Worm (Caenorhabditis elegans) whole organism, L4/young adult: Measurements from ENCODE around the gene blos-1.

Experiments
- W03F9.2 ChIP-seq: fragments of 150-350 bp; optimal IDR thresholded peaks from 2 replicates; lab custom pipeline; 2014; ENCODE audit warnings: missing biosample characterization, missing genetic modification characterization
- dao-5 ChIP-seq: sonication (generic microtip); optimal IDR thresholded peaks from 2 replicates; lab custom pipeline; 2016; ENCODE audit warnings: missing genotype, missing genetic modification characterization, moderate library complexity, missing compliant biosample characterization
- him-1 ChIP-seq: sonication (generic microtip); optimal IDR thresholded peaks from 2 replicates; lab custom pipeline; 2016; ENCODE audit warnings: missing genotype, missing genetic modification reagents, missing genetic modification characterization, missing compliant biosample characterization

ce11 chrIII:10202894-10203871, 8.6 kb downstream of the blos-1 start, which contains the start of gene chc-1:
- TF ChIP-seq W03F9.2 (tag; lab: Kevin White, UChicago) (no peak), him-1 (no peak), dao-5 (tag; lab: Kevin White, UChicago) (no peak)
